Worm (Caenorhabditis elegans) whole organism, midembryonic: ENCODE measurements around the gene F35H8.4.
A peak's percentile ranks its signal among the peaks of the same experiment; 100 is the strongest.

Source experiments
- cog-1 ChIP-seq: sonication (generic microtip); optimal IDR thresholded peaks from 2 replicates; lab custom pipeline; 2016; ENCODE audit warnings: missing genetic modification characterization, missing compliant biosample characterization
- med-1 ChIP-seq: sonication (generic microtip); optimal IDR thresholded peaks from 2 replicates; lab custom pipeline; 2017; ENCODE audit warnings: missing genetic modification characterization, mild to moderate bottlenecking, missing compliant biosample characterization, antibody characterized with exemption, missing genetic modification reagents; ENCODE audit not compliant: insufficient read depth
- ztf-29 ChIP-seq: fragments of 200-800 bp; sonication (Bioruptor generic); IDR thresholded peaks from 2 replicates; pipeline ENCODE4 v1.3.6; 2022; ENCODE audit warnings: missing genetic modification reagents, missing genetic modification characterization, missing compliant biosample characterization

DNA sequence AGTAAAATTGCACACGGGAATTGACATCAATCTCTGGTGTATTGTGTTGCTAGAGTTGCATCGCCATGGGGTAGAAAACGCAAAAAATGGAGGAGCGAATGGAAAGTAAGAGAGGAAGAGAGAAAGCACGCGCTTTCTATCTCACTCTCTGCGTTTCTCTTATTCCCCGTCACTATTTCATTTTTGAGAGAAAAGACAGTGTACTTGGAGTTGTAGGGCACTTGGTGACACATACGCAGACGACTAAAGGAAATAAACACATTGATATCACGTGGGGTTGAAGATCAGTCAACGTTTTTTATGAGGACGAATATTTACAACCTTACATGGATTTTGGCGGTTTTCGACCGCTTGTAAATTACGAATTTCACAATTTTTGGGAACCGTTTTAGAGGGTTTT is 43.6 kb upstream of the F35H8.4 start:
- TF ChIP-seq cog-1 (tag; lab: Kevin White, UChicago): peak; percentile 69
- no peak for TF ChIP-seq med-1
- TF ChIP-seq ztf-29 (GFP tag; lab: Robert Waterston, UW): no peak
